Fruit fly (Drosophila melanogaster) whole organism, embryonic: ENCODE measurements around the gene Rbp4.

Experiments used
- Ada2b ChIP-seq: fragments of 200-800 bp; sonication (Bioruptor generic); IDR thresholded peaks from 2 replicates; pipeline ENCODE4 v1.3.6; 2022; ENCODE audit warnings: missing biosample characterization, missing genetic modification characterization
- CG12942 ChIP-seq: fragments of 200-800 bp; sonication (Bioruptor generic); optimal IDR thresholded peaks from 3 replicates; lab custom pipeline; 2016; ENCODE audit warnings: missing biosample characterization, missing genetic modification characterization
- CG13894 ChIP-seq: fragments of 200-800 bp; sonication (Bioruptor generic); optimal IDR thresholded peaks from 3 replicates; lab custom pipeline; 2018; ENCODE audit warnings: missing biosample characterization, mild to moderate bottlenecking, missing genetic modification characterization, moderate library complexity
- CG1603 ChIP-seq: fragments of 200-800 bp; sonication (Bioruptor generic); optimal IDR thresholded peaks from 2 replicates; lab custom pipeline; 2019; ENCODE audit warnings: missing biosample characterization, mild to moderate bottlenecking, missing genetic modification characterization, moderate library complexity
- CG1647 ChIP-seq: fragments of 200-800 bp; sonication (Bioruptor generic); optimal IDR thresholded peaks from 3 replicates; lab custom pipeline; 2016; ENCODE audit warnings: missing biosample characterization, missing genetic modification characterization
- CG17829 ChIP-seq: fragments of 200-800 bp; optimal IDR thresholded peaks from 2 replicates; lab custom pipeline; 2019; ENCODE audit warnings: missing biosample characterization, mild to moderate bottlenecking, missing genetic modification characterization, moderate library complexity
- CG18262 ChIP-seq: fragments of 200-800 bp; optimal IDR thresholded peaks from 3 replicates; lab custom pipeline; 2019; ENCODE audit warnings: missing biosample characterization, mild to moderate bottlenecking, missing genetic modification characterization, moderate library complexity
- CG1832 ChIP-seq: fragments of 200-800 bp; sonication (Bioruptor generic); optimal IDR thresholded peaks from 2 replicates; lab custom pipeline; 2017; ENCODE audit warnings: missing biosample characterization, mild to moderate bottlenecking, missing genetic modification characterization, inconsistent platforms
- CG18599 ChIP-seq: fragments of 200-800 bp; sonication (Bioruptor generic); optimal IDR thresholded peaks from 3 replicates; lab custom pipeline; 2017; ENCODE audit warnings: missing biosample characterization, missing genetic modification characterization, mild to moderate bottlenecking, moderate library complexity, missing genetic modification reagents
- CG2116 ChIP-seq: fragments of 200-800 bp; sonication (Bioruptor generic); optimal IDR thresholded peaks from 3 replicates; lab custom pipeline; 2018; ENCODE audit warnings: missing biosample characterization, mild to moderate bottlenecking, missing genetic modification characterization
- CG30020 ChIP-seq: fragments of 200-800 bp; optimal IDR thresholded peaks from 2 replicates; lab custom pipeline; 2019; ENCODE audit warnings: missing biosample characterization, mild to moderate bottlenecking, missing genetic modification characterization, moderate library complexity
- CG31365 ChIP-seq: fragments of 200-800 bp; sonication (Bioruptor generic); optimal IDR thresholded peaks from 2 replicates; lab custom pipeline; 2018; ENCODE audit warnings: missing biosample characterization, mild to moderate bottlenecking, missing genetic modification characterization
- CG31441 ChIP-seq: fragments of 200-800 bp; sonication (Bioruptor generic); IDR thresholded peaks from 2 replicates; pipeline ENCODE4 v1.3.6; 2022; ENCODE audit warnings: missing biosample characterization, missing genetic modification characterization
- CG42726 ChIP-seq: fragments of 200-800 bp; sonication (Bioruptor generic); IDR thresholded peaks from 2 replicates; pipeline ENCODE4 v1.3.6; 2022; ENCODE audit warnings: missing biosample characterization, missing genetic modification characterization; ENCODE audit not compliant: partially characterized antibody
- CG5245 ChIP-seq: fragments of 200-800 bp; sonication (Bioruptor generic); optimal IDR thresholded peaks from 3 replicates; lab custom pipeline; 2016; ENCODE audit warnings: missing biosample characterization, missing genetic modification characterization
- CG6254 ChIP-seq: fragments of 200-800 bp; sonication (Bioruptor generic); optimal IDR thresholded peaks from 3 replicates; lab custom pipeline; 2017; ENCODE audit warnings: mild to moderate bottlenecking, missing biosample characterization, missing genetic modification reagents, missing genetic modification characterization
- CG7786 ChIP-seq: fragments of 200-800 bp; sonication (Bioruptor generic); optimal IDR thresholded peaks from 2 replicates; lab custom pipeline; 2016; ENCODE audit warnings: missing biosample characterization, missing genetic modification characterization
- CG8290 ChIP-seq, 3 experiments: fragments of 200-800 bp; sonication (Bioruptor generic); optimal IDR thresholded peaks; 2 replicates each; lab custom pipeline; 2016 to 2019; ENCODE audit warnings: missing biosample characterization in 3 of 3, missing genetic modification characterization in 3 of 3, mild to moderate bottlenecking in 2 of 3, moderate library complexity in 1 of 3
- CG9797 ChIP-seq: fragments of 200-800 bp; sonication (Bioruptor generic); optimal IDR thresholded peaks from 3 replicates; lab custom pipeline; 2018; ENCODE audit warnings: missing biosample characterization, mild to moderate bottlenecking, missing genetic modification characterization
- CrebB ChIP-seq: fragments of 200-800 bp; sonication (Bioruptor generic); optimal IDR thresholded peaks from 3 replicates; lab custom pipeline; 2018; ENCODE audit warnings: missing biosample characterization, mild to moderate bottlenecking, missing genetic modification characterization
- Fer3 ChIP-seq: fragments of 200-800 bp; sonication (Bioruptor generic); optimal IDR thresholded peaks from 2 replicates; lab custom pipeline; 2018; ENCODE audit warnings: missing biosample characterization, mild to moderate bottlenecking, missing genetic modification characterization, moderate library complexity
- HHEX ChIP-seq: fragments of 200-800 bp; sonication (Bioruptor generic); optimal IDR thresholded peaks from 3 replicates; lab custom pipeline; 2017; ENCODE audit warnings: missing biosample characterization, mild to moderate bottlenecking, missing genetic modification characterization, missing genetic modification reagents
- HmgD ChIP-seq: fragments of 200-800 bp; sonication (Bioruptor generic); optimal IDR thresholded peaks from 3 replicates; lab custom pipeline; 2016; ENCODE audit warnings: missing biosample characterization, missing genetic modification characterization
- Hmx ChIP-seq: fragments of 200-800 bp; sonication (Bioruptor generic); optimal IDR thresholded peaks from 2 replicates; lab custom pipeline; 2016; ENCODE audit warnings: missing biosample characterization, missing genetic modification characterization
- Hr78 ChIP-seq, 2 experiments: fragments of 200-800 bp in 1 of 2; fragments of >200 bp in 1 of 2; sonication (Bioruptor generic) in 1 of 2; optimal IDR thresholded peaks; 2 replicates each; lab custom pipeline; 2017 to 2019; ENCODE audit warnings: missing biosample characterization in 2 of 2, missing genetic modification characterization in 2 of 2, mild to moderate bottlenecking in 1 of 2, moderate library complexity in 1 of 2
- Lhr ChIP-seq: fragments of 200-800 bp; sonication (Bioruptor generic); optimal IDR thresholded peaks from 3 replicates; lab custom pipeline; 2017; ENCODE audit warnings: mild to moderate bottlenecking, missing biosample characterization, missing genetic modification reagents, missing genetic modification characterization
- MESR4 ChIP-seq: fragments of 200-800 bp; sonication (Bioruptor generic); optimal IDR thresholded peaks from 2 replicates; lab custom pipeline; 2018; ENCODE audit warnings: missing biosample characterization, mild to moderate bottlenecking, missing genetic modification characterization, moderate library complexity
- Mrtf ChIP-seq: fragments of 200-800 bp; sonication (Bioruptor generic); IDR thresholded peaks from 3 replicates; pipeline ENCODE4 v1.3.6; 2022; ENCODE audit warnings: missing biosample characterization, missing genetic modification characterization
- Nf-YA ChIP-seq: fragments of 200-800 bp; sonication (Bioruptor generic); IDR thresholded peaks from 2 replicates; pipeline ENCODE4 v1.3.6; 2022; ENCODE audit warnings: missing biosample characterization, missing genetic modification characterization
- Rfx ChIP-seq: fragments of 200-800 bp; sonication (Bioruptor generic); IDR thresholded peaks from 2 replicates; pipeline ENCODE4 v1.3.6; 2022; ENCODE audit warnings: missing biosample characterization, missing genetic modification characterization
- Sin3A ChIP-seq: fragments of >200 bp; optimal IDR thresholded peaks from 2 replicates; lab custom pipeline; 2018
- Sox100B ChIP-seq: fragments of 200-800 bp; sonication (Bioruptor generic); optimal IDR thresholded peaks from 3 replicates; lab custom pipeline; 2018; ENCODE audit warnings: missing biosample characterization, mild to moderate bottlenecking, missing genetic modification characterization
- Spps ChIP-seq: fragments of 200-800 bp; sonication (Bioruptor generic); optimal IDR thresholded peaks from 2 replicates; lab custom pipeline; 2018; ENCODE audit warnings: missing biosample characterization, mild to moderate bottlenecking, missing genetic modification characterization
- TFAM ChIP-seq: fragments of 200-800 bp; sonication (Bioruptor generic); optimal IDR thresholded peaks from 2 replicates; lab custom pipeline; 2017; ENCODE audit warnings: missing biosample characterization, missing genetic modification characterization, inconsistent platforms
- aop ChIP-seq: fragments of 200-800 bp; sonication (Bioruptor generic); IDR thresholded peaks from 2 replicates; pipeline ENCODE4 v1.3.6; 2022; ENCODE audit warnings: missing biosample characterization, missing genetic modification characterization
- ci ChIP-seq: fragments of 200-800 bp; sonication (Bioruptor generic); IDR thresholded peaks from 3 replicates; pipeline ENCODE4 v1.3.6; 2022; ENCODE audit warnings: missing biosample characterization, missing genetic modification characterization
- corto ChIP-seq: fragments of 200-800 bp; sonication (Bioruptor generic); optimal IDR thresholded peaks from 2 replicates; lab custom pipeline; 2016; ENCODE audit warnings: missing biosample characterization, mild to moderate bottlenecking, missing genetic modification characterization, moderate library complexity
- dmrt11E ChIP-seq: fragments of 200-800 bp; sonication (Bioruptor generic); optimal IDR thresholded peaks from 3 replicates; lab custom pipeline; 2018; ENCODE audit warnings: missing biosample characterization, mild to moderate bottlenecking, missing genetic modification characterization, moderate library complexity
- dysf ChIP-seq: fragments of 200-800 bp; sonication (Bioruptor generic); IDR thresholded peaks from 3 replicates; pipeline ENCODE4 v1.3.6; 2022; ENCODE audit warnings: missing biosample characterization, missing genetic modification characterization
- fd64A ChIP-seq: fragments of 200-800 bp; sonication (Bioruptor generic); optimal IDR thresholded peaks from 3 replicates; lab custom pipeline; 2018; ENCODE audit warnings: missing biosample characterization, mild to moderate bottlenecking, missing genetic modification characterization
- fru ChIP-seq: fragments of >200 bp; optimal IDR thresholded peaks from 2 replicates; lab custom pipeline; 2017
- gcm ChIP-seq: fragments of 200-800 bp; sonication (Bioruptor generic); optimal IDR thresholded peaks from 2 replicates; lab custom pipeline; 2019; ENCODE audit warnings: missing biosample characterization, mild to moderate bottlenecking, missing genetic modification characterization, moderate library complexity
- gcm2 ChIP-seq: fragments of 200-800 bp; sonication (Bioruptor generic); optimal IDR thresholded peaks from 2 replicates; lab custom pipeline; 2016; ENCODE audit warnings: missing biosample characterization, missing genetic modification characterization
- knrl ChIP-seq: fragments of 200-800 bp; sonication (Bioruptor generic); IDR thresholded peaks from 3 replicates; pipeline ENCODE4 v1.3.6; 2022; ENCODE audit warnings: missing biosample characterization, missing genetic modification characterization; ENCODE audit not compliant: partially characterized antibody
- luna ChIP-seq: fragments of 200-800 bp; sonication (Bioruptor generic); optimal IDR thresholded peaks from 2 replicates; lab custom pipeline; 2016; ENCODE audit warnings: missing biosample characterization, missing genetic modification characterization
- mam ChIP-seq: fragments of 200-800 bp; sonication (Bioruptor generic); optimal IDR thresholded peaks from 3 replicates; lab custom pipeline; 2016; ENCODE audit warnings: missing biosample characterization, missing genetic modification characterization
- shn ChIP-seq: fragments of 200-800 bp; sonication (Bioruptor generic); optimal IDR thresholded peaks from 3 replicates; lab custom pipeline; 2016; ENCODE audit warnings: missing biosample characterization, missing genetic modification characterization
- stwl ChIP-seq: fragments of 200-800 bp; sonication (Bioruptor generic); optimal IDR thresholded peaks from 3 replicates; lab custom pipeline; 2018; ENCODE audit warnings: missing biosample characterization, mild to moderate bottlenecking, missing genetic modification characterization, moderate library complexity
- trem ChIP-seq: fragments of 200-800 bp; optimal IDR thresholded peaks from 3 replicates; lab custom pipeline; 2019; ENCODE audit warnings: missing biosample characterization, mild to moderate bottlenecking, missing genetic modification characterization, moderate library complexity
- vvl ChIP-seq: fragments of 200-800 bp; sonication (Bioruptor generic); IDR thresholded peaks from 2 replicates; pipeline ENCODE4 v1.3.6; 2022; ENCODE audit warnings: missing biosample characterization, missing genetic modification characterization

The Rbp4 gene

dm6 chr3R:13682994-13683623 is 26.9 kb upstream of the Rbp4 start (continued):
- TF ChIP-seq CG30020 (tag; lab: Kevin White, UChicago) (no peak), CG1647 (GFP tag; lab: Kevin White, UChicago) (no peak), fru (no peak), TFAM (GFP tag; lab: Kevin White, UChicago) (no peak), CG18599 (GFP tag; lab: Kevin White, UChicago) (no peak), gcm2 (no peak), MESR4 (GFP tag; lab: Kevin White, UChicago) (peak; percentile 99), HHEX (GFP tag; lab: Kevin White, UChicago) (no peak), Sox100B (no peak), Fer3 (tag; lab: Kevin White, UChicago) (no peak), Mrtf (no peak), Spps (tag; lab: Kevin White, UChicago) (no peak), CG13894 (tag; lab: Kevin White, UChicago) (no peak), HmgD (GFP tag; lab: Kevin White, UChicago) (peak; percentile 15), CG18262 (tag; lab: Kevin White, UChicago) (no peak), aop (GFP tag; lab: Robert Waterston, UW) (no peak), Ada2b (GFP tag; lab: Robert Waterston, UW) (no peak), CG9797 (GFP tag; lab: Kevin White, UChicago) (peak; percentile 86), dysf (GFP tag; lab: Robert Waterston, UW) (no peak), stwl (tag; lab: Kevin White, UChicago) (no peak), CG2116 (GFP tag; lab: Kevin White, UChicago) (no peak), CG8290 (GFP tag; optimal IDR thresholded peaks at IDR 0.05; lab: Kevin White, UChicago) (no peak), CG8290 (tag; optimal IDR thresholded peaks at IDR 0.05; lab: Kevin White, UChicago) (peak in 1 of 2 experiments; percentile 22), ci (GFP tag; lab: Robert Waterston, UW) (peak; percentile 41; the same call in 1 of the 3 replicates), knrl (GFP tag; lab: Robert Waterston, UW) (0 out of 3 replicates have a peak, but pooled peaks have one; percentile 21), fd64A (no peak), CG17829 (tag; lab: Kevin White, UChicago) (peak; percentile 10), CG5245 (no peak), shn (GFP tag; lab: Kevin White, UChicago) (no peak), Nf-YA (GFP tag; lab: Robert Waterston, UW) (no peak), CG7786 (GFP tag; lab: Kevin White, UChicago) (no peak), gcm (GFP tag; lab: Kevin White, UChicago) (no peak), dmrt11E (tag; lab: Kevin White, UChicago) (no peak), Sin3A (lab: Kevin White, UChicago) (no peak), Hmx (GFP tag; lab: Kevin White, UChicago) (no peak), CG42726 (GFP tag; lab: Robert Waterston, UW) (no peak; the same call in 1 of the 2 replicates), mam (GFP tag; lab: Kevin White, UChicago) (no peak), CG31441 (no peak), CG31365 (tag; lab: Kevin White, UChicago) (no peak), luna (GFP tag; lab: Kevin White, UChicago) (no peak), vvl (0 out of 2 replicates have a peak, but pooled peaks have one; percentile 18), CG12942 (GFP tag; lab: Kevin White, UChicago) (no peak), CG1603 (peak; percentile 41), Rfx (GFP tag; lab: Robert Waterston, UW) (no peak; the same call in 1 of the 2 replicates), trem (peak; percentile 7), CrebB (tag; lab: Kevin White, UChicago) (no peak), corto (no peak), CG1832 (GFP tag; lab: Kevin White, UChicago) (no peak), Hr78 (GFP tag; optimal IDR thresholded peaks at IDR 0.05; lab: Kevin White, UChicago) (no peak), CG6254 (GFP tag; lab: Kevin White, UChicago) (no peak), Lhr (GFP tag; lab: Kevin White, UChicago) (peak; percentile 23)
